Worm (Caenorhabditis elegans) whole organism, young adult: ENCODE measurements around the gene Y22D7AL.9.

ENCODE experiments used
- B0019.2 ChIP-seq: fragments of 200-800 bp; sonication (Bioruptor generic); conservative IDR thresholded peaks from 2 replicates; pipeline ENCODE4 v1.3.6; 2022; ENCODE audit warnings: missing genetic modification reagents, missing genetic modification characterization, missing compliant biosample characterization
- B0336.3 ChIP-seq: fragments of 200-800 bp; sonication (Bioruptor generic); IDR thresholded peaks from 2 replicates; pipeline ENCODE4 v1.3.6; 2022; ENCODE audit warnings: missing genetic modification characterization, missing compliant biosample characterization
- C17E4.6 ChIP-seq: fragments of 200-800 bp; sonication (Bioruptor generic); IDR thresholded peaks from 2 replicates; pipeline ENCODE4 v1.3.6; 2022; ENCODE audit warnings: missing genetic modification reagents, missing genetic modification characterization, missing compliant biosample characterization
- F22D6.2 ChIP-seq: sonication (generic microtip); optimal IDR thresholded peaks from 2 replicates; lab custom pipeline; 2016; ENCODE audit warnings: mild to moderate bottlenecking, missing genetic modification characterization, missing compliant biosample characterization
- F33H1.4 ChIP-seq: fragments of 200-800 bp; sonication (Bioruptor generic); IDR thresholded peaks from 2 replicates; pipeline ENCODE4 v1.3.6; 2022; ENCODE audit warnings: missing genetic modification reagents, missing genetic modification characterization, missing compliant biosample characterization
- F39B2.1 ChIP-seq: fragments of 200-800 bp; sonication (Bioruptor generic); IDR thresholded peaks from 2 replicates; pipeline ENCODE4 v1.3.6; 2022; ENCODE audit warnings: missing genetic modification reagents, missing genetic modification characterization, missing compliant biosample characterization
- F49E8.2 ChIP-seq: sonication (generic microtip); optimal IDR thresholded peaks from 3 replicates; lab custom pipeline; 2017; ENCODE audit warnings: missing genetic modification characterization, mild to moderate bottlenecking, missing compliant biosample characterization, antibody characterized with exemption, moderate library complexity; ENCODE audit not compliant: insufficient read depth
- K11D2.4 ChIP-seq: fragments of 200-800 bp; sonication (Bioruptor generic); IDR thresholded peaks from 2 replicates; pipeline ENCODE4 v1.3.6; 2022; ENCODE audit warnings: missing genetic modification reagents, missing genetic modification characterization, missing compliant biosample characterization
- T26A5.8 ChIP-seq: sonication (generic microtip); optimal IDR thresholded peaks from 2 replicates; lab custom pipeline; 2016; ENCODE audit warnings: missing genetic modification characterization, missing compliant biosample characterization
- Y53F4B.3 ChIP-seq: fragments of 200-800 bp; sonication (Bioruptor generic); IDR thresholded peaks from 2 replicates; pipeline ENCODE4 v1.3.6; 2022; ENCODE audit warnings: missing genetic modification reagents, missing genetic modification characterization, missing compliant biosample characterization
- Y53G8AR.9 ChIP-seq: fragments of 200-800 bp; sonication (Bioruptor generic); conservative IDR thresholded peaks from 2 replicates; pipeline ENCODE4 v1.3.6; 2022; ENCODE audit warnings: missing genetic modification reagents, missing genetic modification characterization, missing compliant biosample characterization
- Y56A3A.18 ChIP-seq: fragments of 200-800 bp; sonication (Bioruptor generic); IDR thresholded peaks from 2 replicates; pipeline ENCODE4 v1.3.6; 2022; ENCODE audit warnings: missing genetic modification reagents, missing genetic modification characterization, missing compliant biosample characterization
- aptf-3 ChIP-seq: fragments of 200-800 bp; sonication (Bioruptor generic); IDR thresholded peaks from 2 replicates; pipeline ENCODE4 v1.3.6; 2022; ENCODE audit warnings: missing genetic modification characterization, missing compliant biosample characterization
- attf-3 ChIP-seq: fragments of 200-800 bp; sonication (Bioruptor generic); conservative IDR thresholded peaks from 2 replicates; pipeline ENCODE4 v1.3.6; 2022; ENCODE audit warnings: missing genetic modification reagents, missing genetic modification characterization, missing compliant biosample characterization
- bed-1 ChIP-seq: fragments of 200-800 bp; sonication (Bioruptor generic); IDR thresholded peaks from 2 replicates; pipeline ENCODE4 v1.3.6; 2022; ENCODE audit warnings: missing genetic modification reagents, missing genetic modification characterization, missing compliant biosample characterization
- cebp-1 ChIP-seq, 2 experiments: fragments of 200-800 bp in 1 of 2; sonication (Bioruptor generic) in 1 of 2; sonication (generic microtip) in 1 of 2; IDR thresholded peaks in 1 of 2; optimal IDR thresholded peaks in 1 of 2; 2 replicates each; pipeline versions ENCODE4 v1.3.6 to Lab custom; 2017 to 2022; ENCODE audit warnings: missing compliant biosample characterization in 2 of 2, missing genetic modification characterization in 2 of 2, mild to moderate bottlenecking in 1 of 2, missing genetic modification reagents in 1 of 2, moderate library complexity in 1 of 2
- ceh-100 ChIP-seq: fragments of 200-800 bp; sonication (Bioruptor generic); IDR thresholded peaks from 2 replicates; pipeline ENCODE4 v1.3.6; 2022; ENCODE audit warnings: missing genetic modification reagents, missing genetic modification characterization, missing compliant biosample characterization
- ceh-27 ChIP-seq: fragments of 200-800 bp; sonication (Bioruptor generic); optimal IDR thresholded peaks from 2 replicates; lab custom pipeline; 2018; ENCODE audit warnings: mild to moderate bottlenecking, missing genetic modification characterization, moderate library complexity, missing compliant biosample characterization
- ceh-58 ChIP-seq: fragments of 200-800 bp; sonication (Bioruptor generic); IDR thresholded peaks from 2 replicates; pipeline ENCODE4 v1.3.6; 2022; ENCODE audit warnings: missing genetic modification characterization, missing compliant biosample characterization
- ceh-79 ChIP-seq: sonication (generic microtip); optimal IDR thresholded peaks from 2 replicates; lab custom pipeline; 2017; ENCODE audit warnings: mild to moderate bottlenecking, missing genetic modification characterization, missing compliant biosample characterization
- ceh-91 ChIP-seq: fragments of 200-800 bp; sonication (Bioruptor generic); IDR thresholded peaks from 2 replicates; pipeline ENCODE4 v1.3.6; 2022; ENCODE audit warnings: missing genetic modification reagents, missing genetic modification characterization, missing compliant biosample characterization
- dpff-1 ChIP-seq: sonication (generic microtip); optimal IDR thresholded peaks from 2 replicates; lab custom pipeline; 2017; ENCODE audit warnings: mild to moderate bottlenecking, missing genetic modification characterization, missing compliant biosample characterization
- efl-1 ChIP-seq: fragments of 150-350 bp; optimal IDR thresholded peaks from 2 replicates; lab custom pipeline; 2014; ENCODE audit warnings: missing biosample characterization, missing genetic modification reagents, missing genetic modification characterization
- gei-17 ChIP-seq: fragments of 200-800 bp; sonication (Bioruptor generic); optimal IDR thresholded peaks from 2 replicates; lab custom pipeline; 2018; ENCODE audit warnings: mild to moderate bottlenecking, missing genetic modification characterization, missing compliant biosample characterization
- him-1 ChIP-seq: sonication (generic microtip); optimal IDR thresholded peaks from 2 replicates; lab custom pipeline; 2016; ENCODE audit warnings: missing genotype, missing genetic modification reagents, missing genetic modification characterization, missing compliant biosample characterization
- hlh-26 ChIP-seq: fragments of 200-800 bp; sonication (Bioruptor generic); conservative IDR thresholded peaks from 2 replicates; pipeline ENCODE4 v1.3.6; 2022; ENCODE audit warnings: missing genetic modification reagents, missing genetic modification characterization, missing compliant biosample characterization
- hmg-1.2 ChIP-seq: fragments of 200-800 bp; sonication (Bioruptor generic); IDR thresholded peaks from 2 replicates; pipeline ENCODE4 v1.3.6; 2022; ENCODE audit warnings: missing genetic modification reagents, missing genetic modification characterization, missing compliant biosample characterization
- lin-35 ChIP-seq, 3 experiments: fragments of 150-350 bp in 2 of 3; sonication (generic microtip) in 1 of 3; optimal IDR thresholded peaks; 2 replicates each; lab custom pipeline; 2014 to 2018; ENCODE audit warnings: missing biosample characterization in 3 of 3, missing genetic modification characterization in 3 of 3, missing genetic modification reagents in 3 of 3
- lin-40 ChIP-seq: sonication (generic microtip); optimal IDR thresholded peaks from 2 replicates; lab custom pipeline; 2016; ENCODE audit warnings: missing genetic modification characterization, mild to moderate bottlenecking, missing compliant biosample characterization, missing genotype, missing genetic modification reagents
- lir-1 ChIP-seq: fragments of 200-800 bp; sonication (Bioruptor generic); conservative IDR thresholded peaks from 2 replicates; pipeline ENCODE4 v1.3.6; 2022; ENCODE audit warnings: missing genetic modification reagents, missing genetic modification characterization, missing compliant biosample characterization
- lsl-1 ChIP-seq: fragments of 200-800 bp; sonication (Bioruptor generic); optimal IDR thresholded peaks from 2 replicates; lab custom pipeline; 2018; ENCODE audit warnings: mild to moderate bottlenecking, missing genetic modification characterization, moderate library complexity, missing compliant biosample characterization
- lsy-27 ChIP-seq: sonication (generic microtip); optimal IDR thresholded peaks from 2 replicates; lab custom pipeline; 2017; ENCODE audit warnings: missing genetic modification characterization, mild to moderate bottlenecking, missing compliant biosample characterization, antibody characterized with exemption, missing genotype, borderline replicate concordance; ENCODE audit not compliant: insufficient read depth
- madf-10 ChIP-seq: sonication (generic microtip); optimal IDR thresholded peaks from 2 replicates; lab custom pipeline; 2016; ENCODE audit warnings: mild to moderate bottlenecking, missing genetic modification characterization, missing compliant biosample characterization
- madf-3 ChIP-seq: fragments of 200-800 bp; sonication (Bioruptor generic); IDR thresholded peaks from 2 replicates; pipeline ENCODE4 v1.3.6; 2022; ENCODE audit warnings: missing genetic modification reagents, missing genetic modification characterization, missing compliant biosample characterization
- mcd-1 ChIP-seq: fragments of 200-800 bp; sonication (Bioruptor generic); IDR thresholded peaks from 2 replicates; pipeline ENCODE4 v1.3.6; 2022; ENCODE audit warnings: missing genetic modification reagents, missing genetic modification characterization, missing compliant biosample characterization
- mel-28 ChIP-seq: sonication (generic microtip); optimal IDR thresholded peaks from 2 replicates; lab custom pipeline; 2016; ENCODE audit warnings: borderline replicate concordance, mild to moderate bottlenecking, missing genetic modification characterization, missing compliant biosample characterization
- nfya-1 ChIP-seq: sonication (generic microtip); optimal IDR thresholded peaks from 2 replicates; lab custom pipeline; 2017; ENCODE audit warnings: antibody characterized with exemption, missing compliant biosample characterization, missing genetic modification characterization, borderline replicate concordance; ENCODE audit not compliant: insufficient read depth
- nfyb-1 ChIP-seq: fragments of 200-800 bp; sonication (Bioruptor generic); IDR thresholded peaks from 2 replicates; pipeline ENCODE4 v1.3.6; 2022; ENCODE audit warnings: missing genetic modification reagents, missing genetic modification characterization, missing compliant biosample characterization
- nhr-179 ChIP-seq: sonication (generic microtip); optimal IDR thresholded peaks from 2 replicates; lab custom pipeline; 2016; ENCODE audit warnings: mild to moderate bottlenecking, missing genetic modification characterization, missing compliant biosample characterization
- pbrm-1 ChIP-seq: fragments of 200-800 bp; sonication (Bioruptor generic); IDR thresholded peaks from 2 replicates; pipeline ENCODE4 v1.3.6; 2022; ENCODE audit warnings: missing genetic modification reagents, missing genetic modification characterization, missing compliant biosample characterization
- rcor-1 ChIP-seq: fragments of 200-800 bp; sonication (Bioruptor generic); IDR thresholded peaks from 2 replicates; pipeline ENCODE4 v1.3.6; 2022; ENCODE audit warnings: missing genetic modification reagents, missing genetic modification characterization, missing compliant biosample characterization
- sea-2 ChIP-seq: fragments of 200-800 bp; sonication (Bioruptor generic); IDR thresholded peaks from 2 replicates; pipeline ENCODE4 v1.3.6; 2022; ENCODE audit warnings: missing genetic modification characterization, missing compliant biosample characterization
- tbp1 ChIP-seq: fragments of 200-800 bp; sonication (Bioruptor generic); optimal IDR thresholded peaks from 2 replicates; lab custom pipeline; 2018; ENCODE audit warnings: mild to moderate bottlenecking, missing genetic modification characterization, missing compliant biosample characterization
- tlf-1 ChIP-seq: fragments of 200-800 bp; sonication (Bioruptor generic); optimal IDR thresholded peaks from 2 replicates; lab custom pipeline; 2018; ENCODE audit warnings: mild to moderate bottlenecking, missing genetic modification characterization, missing compliant biosample characterization
- zim-3 ChIP-seq: sonication (generic microtip); optimal IDR thresholded peaks from 2 replicates; lab custom pipeline; 2017; ENCODE audit warnings: mild to moderate bottlenecking, missing genetic modification characterization, moderate library complexity, missing compliant biosample characterization
- ztf-18 ChIP-seq: sonication (generic microtip); optimal IDR thresholded peaks from 2 replicates; lab custom pipeline; 2016; ENCODE audit warnings: missing genotype, mild to moderate bottlenecking, missing genetic modification characterization, missing compliant biosample characterization
- ztf-28 ChIP-seq: fragments of 200-800 bp; sonication (Bioruptor generic); IDR thresholded peaks from 2 replicates; pipeline ENCODE4 v1.3.6; 2022; ENCODE audit warnings: missing genetic modification reagents, missing genetic modification characterization, missing compliant biosample characterization

Y22D7AL.9 gene

ce11 chrIII:1604514-1604976, 9.3 kb downstream of the Y22D7AL.9 start, which contains the start of gene Y22D7AL.6 (continued):
- TF ChIP-seq Y53G8AR.9 (GFP tag; lab: Robert Waterston, UW) (no peak), lsy-27 (peak; percentile 35), ceh-58 (GFP tag; lab: Robert Waterston, UW) (no peak), lir-1 (GFP tag; lab: Robert Waterston, UW) (no peak; the same call in 1 of the 2 replicates), efl-1 (no peak), F39B2.1 (GFP tag; lab: Robert Waterston, UW) (no peak), madf-3 (GFP tag; lab: Robert Waterston, UW) (0 out of 2 replicates have a peak, but pooled peaks have one; percentile 67), lsl-1 (peak; percentile 65), tbp1 (GFP tag; lab: Kevin White, UChicago) (peak; percentile 98), tlf-1 (peak; percentile 44), F33H1.4 (GFP tag; lab: Robert Waterston, UW) (peak; percentile 51), hmg-1.2 (peak; percentile 72), cebp-1 (GFP tag; IDR thresholded peaks at IDR 0.05; lab: Robert Waterston, UW) (no peak), cebp-1 (tag; optimal IDR thresholded peaks at IDR 0.05; lab: Kevin White, UChicago) (peak; percentile 60), ceh-100 (GFP tag; lab: Robert Waterston, UW) (peak; percentile 65), rcor-1 (peak; percentile 67), sea-2 (GFP tag; lab: Robert Waterston, UW) (no peak), attf-3 (GFP tag; lab: Robert Waterston, UW) (peak; percentile 61; the same call in 1 of the 2 replicates), ceh-79 (tag; lab: Kevin White, UChicago) (peak; percentile 14), K11D2.4 (GFP tag; lab: Robert Waterston, UW) (peak; percentile 57; the same call in 1 of the 2 replicates), ztf-28 (GFP tag; lab: Robert Waterston, UW) (peak; percentile 45; the same call in 1 of the 2 replicates), nhr-179 (tag; lab: Kevin White, UChicago) (peak; percentile 45), hlh-26 (GFP tag; lab: Robert Waterston, UW) (no peak), mel-28 (tag; lab: Kevin White, UChicago) (no peak), lin-40 (tag; lab: Kevin White, UChicago) (peak; percentile 63), ztf-18 (tag; lab: Kevin White, UChicago) (peak; percentile 63), aptf-3 (GFP tag; lab: Robert Waterston, UW) (0 out of 2 replicates have a peak, but pooled peaks have one; percentile 13), C17E4.6 (GFP tag; lab: Robert Waterston, UW) (peak; percentile 61; the same call in 1 of the 2 replicates), Y56A3A.18 (GFP tag; lab: Robert Waterston, UW) (peak; percentile 69; the same call in 1 of the 2 replicates), B0336.3 (GFP tag; lab: Robert Waterston, UW) (peak; percentile 71), ceh-91 (GFP tag; lab: Robert Waterston, UW) (no peak), him-1 (peak; percentile 15), gei-17 (GFP tag; lab: Kevin White, UChicago) (peak; percentile 26), nfya-1 (tag; lab: Kevin White, UChicago) (no peak), Y53F4B.3 (GFP tag; lab: Robert Waterston, UW) (peak; percentile 47; the same call in 1 of the 2 replicates), pbrm-1 (peak; percentile 89), zim-3 (tag; lab: Kevin White, UChicago) (peak; percentile 80), lin-35 (GFP tag; optimal IDR thresholded peaks at IDR 0.05; lab: Kevin White, UChicago) (peak in 1 of 3 experiments; percentile 58), dpff-1 (tag; lab: Kevin White, UChicago) (no peak), T26A5.8 (tag; lab: Kevin White, UChicago) (peak; percentile 48), mcd-1 (GFP tag; lab: Robert Waterston, UW) (peak; percentile 77), F49E8.2 (peak; percentile 61), F22D6.2 (tag; lab: Kevin White, UChicago) (peak; percentile 16), nfyb-1 (GFP tag; lab: Robert Waterston, UW) (peak; percentile 83), bed-1 (GFP tag; lab: Robert Waterston, UW) (no peak), madf-10 (tag; lab: Kevin White, UChicago) (peak; percentile 77), ceh-27 (peak; percentile 23), B0019.2 (GFP tag; lab: Robert Waterston, UW) (peak; percentile 45)
